Fruit fly (Drosophila melanogaster): ENCODE data around the gene RpL30.

RpL30 gene

DNA sequence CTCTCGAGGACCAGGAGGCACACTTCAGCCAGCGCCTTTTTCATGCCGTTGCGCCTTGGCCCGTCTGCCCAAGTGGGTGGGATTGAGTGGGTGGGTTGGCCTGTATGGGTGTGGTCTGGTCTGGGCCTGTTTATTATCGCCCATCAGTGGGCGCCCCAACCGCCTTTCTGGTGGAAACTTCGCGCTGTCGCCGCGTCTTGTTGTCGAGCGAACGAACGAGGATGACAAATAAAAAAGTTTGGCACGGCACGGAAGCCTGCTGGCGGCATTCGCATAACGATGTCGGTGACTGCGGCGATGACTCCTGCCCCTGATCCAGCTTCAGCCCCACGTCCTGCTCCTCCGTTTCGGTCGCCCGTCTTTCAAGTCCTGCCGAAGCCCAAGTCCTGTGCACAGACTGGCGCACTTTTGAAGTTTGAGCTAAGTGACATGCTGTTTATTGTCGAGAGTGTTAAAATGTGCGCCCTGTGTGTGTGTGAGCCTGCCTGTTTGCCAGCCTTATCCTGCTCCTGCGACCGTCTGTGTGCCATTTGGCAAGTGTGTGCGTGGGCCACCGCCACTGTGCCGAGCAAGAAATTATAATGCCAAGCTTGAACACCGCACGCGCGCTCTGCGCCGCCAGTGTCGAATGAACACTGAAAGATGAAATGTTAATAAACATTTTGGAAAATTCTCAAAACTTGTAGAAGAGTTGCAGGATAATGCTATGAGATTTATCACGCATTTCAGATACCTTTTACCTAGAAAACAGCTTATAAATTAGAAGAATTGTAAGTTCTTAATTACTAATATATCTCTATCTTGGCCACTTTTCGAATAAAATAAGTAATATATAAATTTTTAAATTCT is 5.2 kb upstream of the RpL30 start (continued):
- no peak for TF ChIP-seq Mes4 (GFP tag; optimal IDR thresholded peaks at IDR 0.05)
- peak; percentile 18 for TF ChIP-seq nom (GFP tag; optimal IDR thresholded peaks at IDR 0.05)
- TF ChIP-seq chinmo (GFP tag; IDR thresholded peaks at IDR 0.05; ENCODE audit: partially characterized antibody): 0 out of 4 replicates have a peak, but pooled peaks have one; percentile 58
- TF ChIP-seq CG11504 (tag; optimal IDR thresholded peaks at IDR 0.05): peak; percentile 86
- no peak for TF ChIP-seq CG11696 (GFP tag; IDR thresholded peaks at IDR 0.05)
- TF ChIP-seq pho (GFP tag; optimal IDR thresholded peaks at IDR 0.05): peak; percentile 43
- TF ChIP-seq crol (GFP tag; IDR thresholded peaks at IDR 0.05): no peak
- TF ChIP-seq nau (GFP tag; optimal IDR thresholded peaks at IDR 0.05): peak; percentile 56
- TF ChIP-seq CG9437 (GFP tag; optimal IDR thresholded peaks at IDR 0.05): peak; percentile 59
- no peak for TF ChIP-seq cas (GFP tag; IDR thresholded peaks at IDR 0.05)
- no peak for TF ChIP-seq pfk (GFP tag; optimal IDR thresholded peaks at IDR 0.05)
- peak; percentile 18 for TF ChIP-seq CG17568 (GFP tag; optimal IDR thresholded peaks at IDR 0.05)
- TF ChIP-seq CG17361 (GFP tag; IDR thresholded peaks at IDR 0.05): peak; percentile 80; the same call in 2 of the 3 replicates
- no peak for TF ChIP-seq Bdp1 (GFP tag; optimal IDR thresholded peaks at IDR 0.05)
- TF ChIP-seq Stat92E (GFP tag; optimal IDR thresholded peaks at IDR 0.05): no peak
- peak; percentile 41 for TF ChIP-seq Ets65A (GFP tag)
- TF ChIP-seq gcm (GFP tag; optimal IDR thresholded peaks at IDR 0.05): peak; percentile 51
- TF ChIP-seq CG8359 (GFP tag; optimal IDR thresholded peaks at IDR 0.05; ENCODE audit: borderline replicate concordance): peak; percentile 27
- TF ChIP-seq CG1792 (GFP tag; optimal IDR thresholded peaks at IDR 0.05): no peak
- TF ChIP-seq unpg (GFP tag; optimal IDR thresholded peaks at IDR 0.05): peak; percentile 74
- no peak for TF ChIP-seq btn (GFP tag; optimal IDR thresholded peaks at IDR 0.05)
- TF ChIP-seq gfzf (GFP tag; optimal IDR thresholded peaks at IDR 0.05): no peak
- peak; percentile 53 for TF ChIP-seq CG4424 (GFP tag; optimal IDR thresholded peaks at IDR 0.05)
- no peak for TF ChIP-seq CG7987 (GFP tag; optimal IDR thresholded peaks at IDR 0.05)
- no peak for TF ChIP-seq inv (GFP tag; IDR thresholded peaks at IDR 0.05; ENCODE audit: partially characterized antibody)
- no peak for TF ChIP-seq rib (GFP tag; IDR thresholded peaks at IDR 0.05)
- no peak for TF ChIP-seq psq (GFP tag; optimal IDR thresholded peaks at IDR 0.05)
- TF ChIP-seq Chrac-16 (GFP tag; optimal IDR thresholded peaks at IDR 0.05): peak; percentile 10
- peak; percentile 83 for TF ChIP-seq CoRest (tag; optimal IDR thresholded peaks at IDR 0.05)
- TF ChIP-seq zf30C (GFP tag; optimal IDR thresholded peaks at IDR 0.05): peak; percentile 77
- no peak for TF ChIP-seq CG11398 (GFP tag; optimal IDR thresholded peaks at IDR 0.05)
- TF ChIP-seq p53 (GFP tag; optimal IDR thresholded peaks at IDR 0.05): no peak
- TF ChIP-seq CG12769 (tag; optimal IDR thresholded peaks at IDR 0.05): no peak
- no peak for TF ChIP-seq CG7745 (tag; optimal IDR thresholded peaks at IDR 0.05)
- TF ChIP-seq zfh2 (GFP tag; optimal IDR thresholded peaks at IDR 0.05): peak; percentile 10
- no peak for TF ChIP-seq sc (optimal IDR thresholded peaks at IDR 0.05)
- TF ChIP-seq sc (GFP tag; optimal IDR thresholded peaks at IDR 0.05): peak; percentile 49
- TF ChIP-seq gsb-n (tag; optimal IDR thresholded peaks at IDR 0.05): peak; percentile 46
- TF ChIP-seq luna (GFP tag; optimal IDR thresholded peaks at IDR 0.05): no peak
- no peak for TF ChIP-seq ERR (GFP tag; optimal IDR thresholded peaks at IDR 0.05)
- peak; percentile 91 for TF ChIP-seq Hand (GFP tag; optimal IDR thresholded peaks at IDR 0.05)
- TF ChIP-seq gsb (GFP tag; IDR thresholded peaks at IDR 0.05): no peak
- TF ChIP-seq CG9727 (GFP tag; optimal IDR thresholded peaks at IDR 0.05): peak; percentile 77
- TF ChIP-seq NC2α (GFP tag; optimal IDR thresholded peaks at IDR 0.05): no peak
- TF ChIP-seq Sry-β (GFP tag; optimal IDR thresholded peaks at IDR 0.05): no peak
- peak; percentile 82 for TF ChIP-seq Sox100B (GFP tag; optimal IDR thresholded peaks at IDR 0.05)
- TF ChIP-seq peb (GFP tag; IDR thresholded peaks at IDR 0.05): no peak
- no peak for TF ChIP-seq MTF-1 (GFP tag; optimal IDR thresholded peaks at IDR 0.05; ENCODE audit: borderline replicate concordance)

Data from whole organism, embryonic.